Worm (Caenorhabditis elegans) whole organism, L2 larva: ENCODE results near the gene F25E5.8.

Experiments
- C34F6.9 ChIP-seq: fragments of 150-350 bp; optimal IDR thresholded peaks from 2 replicates; lab custom pipeline; 2014; ENCODE audit warnings: missing biosample characterization, missing genetic modification characterization
- F13H6.1 ChIP-seq: sonication (generic microtip); optimal IDR thresholded peaks from 2 replicates; lab custom pipeline; 2016; ENCODE audit warnings: missing genetic modification characterization, missing compliant biosample characterization
- R02D3.7 ChIP-seq: fragments of 150-350 bp; optimal IDR thresholded peaks from 2 replicates; lab custom pipeline; 2014; ENCODE audit warnings: missing biosample characterization, missing genetic modification characterization
- ZK546.5 ChIP-seq: sonication (generic microtip); optimal IDR thresholded peaks from 2 replicates; lab custom pipeline; 2017; ENCODE audit warnings: missing biosample characterization, missing genetic modification characterization
- alr-1 ChIP-seq: fragments of 150-350 bp; optimal IDR thresholded peaks from 2 replicates; lab custom pipeline; 2014; ENCODE audit warnings: missing biosample characterization, missing genetic modification characterization
- ama-1 ChIP-seq: fragments of 150-350 bp; optimal IDR thresholded peaks from 2 replicates; lab custom pipeline; 2018; ENCODE audit warnings: inconsistent platforms
- blmp-1 ChIP-seq: sonication (generic microtip); optimal IDR thresholded peaks from 2 replicates; lab custom pipeline; 2017; ENCODE audit warnings: missing genetic modification characterization, mild to moderate bottlenecking, missing compliant biosample characterization, antibody characterized with exemption, moderate library complexity; ENCODE audit not compliant: insufficient read depth
- crh-2 ChIP-seq: sonication (generic microtip); optimal IDR thresholded peaks from 2 replicates; lab custom pipeline; 2017; ENCODE audit warnings: missing biosample characterization, missing genetic modification characterization
- elt-1 ChIP-seq: fragments of 150-350 bp; optimal IDR thresholded peaks from 2 replicates; lab custom pipeline; 2014; ENCODE audit warnings: missing biosample characterization, missing genetic modification characterization
- gmeb-1 ChIP-seq: fragments of 150-350 bp; optimal IDR thresholded peaks from 2 replicates; lab custom pipeline; 2014; ENCODE audit warnings: missing biosample characterization, missing genetic modification characterization
- lin-13 ChIP-seq: fragments of 150-350 bp; optimal IDR thresholded peaks from 2 replicates; lab custom pipeline; 2014; ENCODE audit warnings: missing biosample characterization, missing genetic modification reagents, missing genetic modification characterization
- lin-39 ChIP-seq: fragments of 150-350 bp; optimal IDR thresholded peaks from 2 replicates; lab custom pipeline; 2014; ENCODE audit warnings: missing biosample characterization, missing genetic modification reagents, missing genetic modification characterization
- lsy-2 ChIP-seq, 2 experiments: fragments of 150-350 bp in 1 of 2; sonication (generic microtip) in 1 of 2; optimal IDR thresholded peaks; 2 replicates each; lab custom pipeline; 2014 to 2017; ENCODE audit warnings: missing biosample characterization in 2 of 2, missing genetic modification characterization in 2 of 2
- mab-5 ChIP-seq: fragments of 150-350 bp; optimal IDR thresholded peaks from 2 replicates; lab custom pipeline; 2014; ENCODE audit warnings: missing biosample characterization, missing genetic modification characterization
- mbf-1 ChIP-seq: sonication (generic microtip); optimal IDR thresholded peaks from 2 replicates; lab custom pipeline; 2017; ENCODE audit warnings: missing biosample characterization, missing genetic modification characterization
- mdl-1 ChIP-seq, 2 experiments: fragments of 150-350 bp in 1 of 2; sonication (generic microtip) in 1 of 2; optimal IDR thresholded peaks; 2 replicates each; lab custom pipeline; 2017; ENCODE audit warnings: missing biosample characterization in 2 of 2, missing genetic modification characterization in 2 of 2
- nhr-10 ChIP-seq: sonication (generic microtip); optimal IDR thresholded peaks from 2 replicates; lab custom pipeline; 2017; ENCODE audit warnings: missing biosample characterization, missing genetic modification characterization
- nhr-11 ChIP-seq: fragments of 150-350 bp; optimal IDR thresholded peaks from 2 replicates; lab custom pipeline; 2014; ENCODE audit warnings: missing biosample characterization, missing genetic modification characterization
- nhr-129 ChIP-seq: fragments of 150-350 bp; optimal IDR thresholded peaks from 2 replicates; lab custom pipeline; 2014; ENCODE audit warnings: missing biosample characterization, missing genetic modification characterization
- nhr-21 ChIP-seq: fragments of 150-350 bp; optimal IDR thresholded peaks from 2 replicates; lab custom pipeline; 2014; ENCODE audit warnings: missing biosample characterization, missing genetic modification characterization
- nhr-25 ChIP-seq: fragments of 150-350 bp; sonication (generic microtip); optimal IDR thresholded peaks from 3 replicates; lab custom pipeline; 2014; ENCODE audit warnings: missing biosample characterization, missing genetic modification characterization
- nhr-6 ChIP-seq: fragments of 150-350 bp; optimal IDR thresholded peaks from 2 replicates; lab custom pipeline; 2014; ENCODE audit warnings: missing biosample characterization, missing genetic modification characterization
- sem-4 ChIP-seq: fragments of 150-350 bp; optimal IDR thresholded peaks from 2 replicates; lab custom pipeline; 2014; ENCODE audit warnings: missing biosample characterization, missing genetic modification reagents, missing genetic modification characterization
- skn-1 ChIP-seq: sonication (generic microtip); optimal IDR thresholded peaks from 2 replicates; lab custom pipeline; 2017; ENCODE audit warnings: missing biosample characterization, missing genetic modification characterization
- sma-3 ChIP-seq: sonication (generic microtip); optimal IDR thresholded peaks from 2 replicates; lab custom pipeline; 2016; ENCODE audit warnings: missing genetic modification reagents, missing genetic modification characterization, missing compliant biosample characterization
- sma-9 ChIP-seq, 2 experiments: fragments of 150-350 bp in 1 of 2; sonication (generic microtip) in 1 of 2; optimal IDR thresholded peaks; 2 replicates each; lab custom pipeline; 2014 to 2016; ENCODE audit warnings: missing genetic modification characterization in 2 of 2, mild to moderate bottlenecking in 1 of 2, missing biosample characterization in 1 of 2, missing compliant biosample characterization in 1 of 2, missing genetic modification reagents in 1 of 2, moderate library complexity in 1 of 2
- snpc-4 ChIP-seq: fragments of 150-350 bp; optimal IDR thresholded peaks from 2 replicates; lab custom pipeline; 2014; ENCODE audit warnings: missing biosample characterization, missing genetic modification characterization
- unc-55 ChIP-seq: fragments of 150-350 bp; sonication (generic microtip); optimal IDR thresholded peaks from 3 replicates; lab custom pipeline; 2014; ENCODE audit warnings: missing biosample characterization, missing genetic modification reagents, missing genetic modification characterization
- unc-62 ChIP-seq: fragments of 150-350 bp; optimal IDR thresholded peaks from 2 replicates; lab custom pipeline; 2014; ENCODE audit warnings: missing biosample characterization, missing genetic modification reagents, missing genetic modification characterization
- zag-1 ChIP-seq: fragments of 150-350 bp; optimal IDR thresholded peaks from 2 replicates; lab custom pipeline; 2014; ENCODE audit warnings: missing biosample characterization, missing genetic modification characterization
- ztf-1 ChIP-seq: fragments of 200-800 bp; sonication (Bioruptor generic); conservative IDR thresholded peaks from 2 replicates; pipeline ENCODE4 v1.3.6; 2022; ENCODE audit warnings: missing genetic modification characterization, missing compliant biosample characterization
- ztf-4 ChIP-seq: fragments of 150-350 bp; optimal IDR thresholded peaks from 2 replicates; lab custom pipeline; 2014; ENCODE audit warnings: missing biosample characterization, missing genetic modification characterization

Gene F25E5.8

ce11 chrV:7409599-7409998 lies 26.1 kb upstream of the F25E5.8 start, which contains the start of gene R13D7.2:
TSS of gene R13D7.2 (plus strand) at chrV:7409899.
- TF ChIP-seq lsy-2 (tag; optimal IDR thresholded peaks at IDR 0.05; lab: Kevin White, UChicago) (no peak), mdl-1 (tag; optimal IDR thresholded peaks at IDR 0.05; lab: Kevin White, UChicago) (no peak), snpc-4 (no peak), mab-5 (tag; lab: Kevin White, UChicago) (no peak), blmp-1 (tag; lab: Kevin White, UChicago) (no peak), ztf-1 (GFP tag; lab: Robert Waterston, UW) (no peak), zag-1 (no peak), nhr-25 (tag; lab: Kevin White, UChicago) (no peak), nhr-11 (tag; lab: Kevin White, UChicago) (no peak), nhr-6 (no peak), skn-1 (tag; lab: Kevin White, UChicago) (no peak), F13H6.1 (tag; lab: Kevin White, UChicago) (no peak), unc-62 (GFP tag; lab: Kevin White, UChicago) (no peak), ztf-4 (tag; lab: Kevin White, UChicago) (no peak), mbf-1 (tag; lab: Kevin White, UChicago) (no peak), elt-1 (tag; lab: Kevin White, UChicago) (no peak)

ce11 chrV:7411695-7412094 lies 24.0 kb upstream of the F25E5.8 start, which contains the start of gene str-41:
TSS of gene str-41 (plus strand) at chrV:7411995.
- no peak for TF ChIP-seq zag-1
- TF ChIP-seq alr-1 (tag; lab: Kevin White, UChicago) = no peak
- TF ChIP-seq gmeb-1 (tag; lab: Kevin White, UChicago) = no peak

DNA sequence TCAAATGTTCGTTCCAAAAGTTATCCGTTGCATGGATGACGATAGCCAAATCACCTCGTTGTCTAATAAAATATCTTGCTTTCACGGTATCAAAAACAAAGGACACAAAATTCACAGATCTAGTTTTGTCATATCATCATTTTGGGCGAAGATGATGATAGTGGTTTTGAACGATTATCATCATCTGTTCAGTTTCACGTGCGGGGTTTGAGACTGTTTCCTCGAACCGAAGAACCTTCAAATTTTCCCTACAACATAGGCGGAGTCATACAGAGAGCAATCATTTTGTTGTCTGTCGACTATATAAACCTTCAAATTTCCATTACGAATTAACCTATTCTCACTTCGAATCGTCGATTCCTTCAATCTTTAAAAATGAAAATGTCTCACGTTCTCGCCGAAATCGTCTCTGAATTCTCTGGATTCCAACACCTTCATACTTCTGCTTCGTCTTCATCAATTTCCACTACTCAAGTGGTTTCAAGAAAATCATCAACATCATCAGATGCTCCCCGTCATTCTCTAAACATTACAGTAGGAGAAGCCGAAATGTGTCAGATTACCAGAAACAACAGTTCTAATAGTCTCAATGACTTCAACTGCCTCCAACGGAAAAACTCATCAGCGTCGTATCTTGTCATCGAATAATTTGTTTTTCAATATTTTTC lies 22.5 kb upstream of the F25E5.8 start, which contains the start of gene F18E3.11:
Gene F18E3.11, plus strand, starts transcription at position 376 of the 668 bp plus-strand sequence.
- peak; percentile 80 for TF ChIP-seq nhr-21 (tag; lab: Kevin White, UChicago)
- TF ChIP-seq ztf-1 (GFP tag; lab: Robert Waterston, UW) = no peak
- peak; percentile 84 for TF ChIP-seq nhr-129 (tag; lab: Kevin White, UChicago)
- TF ChIP-seq ama-1 (lab: Kevin White, UChicago) = peak; percentile 89
- TF ChIP-seq sem-4 (tag; lab: Kevin White, UChicago) = no peak
- TF ChIP-seq C34F6.9 (tag; lab: Kevin White, UChicago) = no peak
- TF ChIP-seq gmeb-1 (tag; lab: Kevin White, UChicago) = no peak
- TF ChIP-seq crh-2 (tag; lab: Kevin White, UChicago) = peak; percentile 9
- no peak for TF ChIP-seq unc-55
- TF ChIP-seq ZK546.5 (tag; lab: Kevin White, UChicago) = no peak
- TF ChIP-seq sma-3 (GFP tag; lab: Kevin White, UChicago) = peak; percentile 49
- no peak for TF ChIP-seq nhr-10 (tag; lab: Kevin White, UChicago)
- peak; percentile 6 for TF ChIP-seq nhr-6
- peak; percentile 85 for TF ChIP-seq nhr-25 (tag; lab: Kevin White, UChicago)
- TF ChIP-seq lin-13 (GFP tag; lab: Kevin White, UChicago) = no peak
- peak; percentile 84 for TF ChIP-seq sma-9 (GFP tag; optimal IDR thresholded peaks at IDR 0.05; lab: Kevin White, UChicago)
- no peak for TF ChIP-seq sma-9 (tag; optimal IDR thresholded peaks at IDR 0.05; lab: Kevin White, UChicago)
- TF ChIP-seq lin-39 = no peak
- TF ChIP-seq blmp-1 (tag; lab: Kevin White, UChicago) = peak; percentile 78

ce11 chrV:7414909-7415308 lies 20.8 kb upstream of the F25E5.8 start, which contains the start of gene F18E3.12:
TSS of gene F18E3.12 (plus strand) at chrV:7414985.
- TF ChIP-seq alr-1 (tag; lab: Kevin White, UChicago) = no peak
- peak; percentile 77 for TF ChIP-seq ama-1 (lab: Kevin White, UChicago)
- no peak for TF ChIP-seq unc-55
- no peak for TF ChIP-seq R02D3.7 (tag; lab: Kevin White, UChicago)
- TF ChIP-seq, all 48 proteins: peak for 1
